Fruit fly (Drosophila melanogaster) whole organism, embryonic: ENCODE results near the gene Wdr59.
A peak's percentile ranks its signal among the peaks of the same experiment; 100 is the strongest.

Experiments used
- CG10209 ChIP-seq: fragments of 200-800 bp; sonication (Bioruptor generic); optimal IDR thresholded peaks from 3 replicates; lab custom pipeline; 2017; ENCODE audit warnings: missing biosample characterization, mild to moderate bottlenecking, missing genetic modification characterization, missing genetic modification reagents
- CG12744 ChIP-seq: fragments of 200-800 bp; sonication (Bioruptor generic); optimal IDR thresholded peaks from 2 replicates; lab custom pipeline; 2016; ENCODE audit warnings: missing biosample characterization, missing genetic modification characterization
- CG13424 ChIP-seq: fragments of 200-800 bp; sonication (Bioruptor generic); optimal IDR thresholded peaks from 2 replicates; lab custom pipeline; 2019; ENCODE audit warnings: missing biosample characterization, mild to moderate bottlenecking, missing genetic modification characterization, moderate library complexity
- CG14441 ChIP-seq: fragments of 200-800 bp; sonication (Bioruptor generic); IDR thresholded peaks from 2 replicates; pipeline ENCODE4 v1.3.6; 2022; ENCODE audit warnings: missing biosample characterization, missing genetic modification characterization
- CG16863 ChIP-seq: fragments of 200-800 bp; sonication (Bioruptor generic); optimal IDR thresholded peaks from 3 replicates; lab custom pipeline; 2016; ENCODE audit warnings: missing biosample characterization, missing genetic modification characterization
- CG2116 ChIP-seq: fragments of 200-800 bp; sonication (Bioruptor generic); optimal IDR thresholded peaks from 3 replicates; lab custom pipeline; 2018; ENCODE audit warnings: missing biosample characterization, mild to moderate bottlenecking, missing genetic modification characterization
- CG33213 ChIP-seq: fragments of 200-800 bp; sonication (Bioruptor generic); optimal IDR thresholded peaks from 3 replicates; lab custom pipeline; 2016; ENCODE audit warnings: missing biosample characterization, missing genetic modification characterization
- CG8089 ChIP-seq: fragments of 200-800 bp; sonication (Bioruptor generic); optimal IDR thresholded peaks from 3 replicates; lab custom pipeline; 2016; ENCODE audit warnings: missing biosample characterization, missing genetic modification characterization
- CG8281 ChIP-seq: fragments of 200-800 bp; sonication (Bioruptor generic); optimal IDR thresholded peaks from 2 replicates; lab custom pipeline; 2018; ENCODE audit warnings: missing biosample characterization, mild to moderate bottlenecking, missing genetic modification characterization, moderate library complexity
- CG8478 ChIP-seq: fragments of >200 bp; optimal IDR thresholded peaks from 2 replicates; lab custom pipeline; 2018
- CG8944 ChIP-seq: fragments of 200-800 bp; sonication (Bioruptor generic); optimal IDR thresholded peaks from 3 replicates; lab custom pipeline; 2016; ENCODE audit warnings: missing biosample characterization, missing genetic modification characterization
- CG9727 ChIP-seq: fragments of 200-800 bp; sonication (Bioruptor generic); optimal IDR thresholded peaks from 3 replicates; lab custom pipeline; 2017; ENCODE audit warnings: missing biosample characterization, mild to moderate bottlenecking, missing genetic modification characterization
- CG9797 ChIP-seq: fragments of 200-800 bp; sonication (Bioruptor generic); optimal IDR thresholded peaks from 3 replicates; lab custom pipeline; 2018; ENCODE audit warnings: missing biosample characterization, mild to moderate bottlenecking, missing genetic modification characterization
- Doc2 ChIP-seq: fragments of 200-800 bp; sonication (Bioruptor generic); IDR thresholded peaks from 2 replicates; pipeline ENCODE4 v1.3.6; 2022; ENCODE audit warnings: missing biosample characterization, missing genetic modification characterization
- Drgx ChIP-seq: fragments of 200-800 bp; sonication (Bioruptor generic); IDR thresholded peaks from 2 replicates; pipeline ENCODE4 v1.3.6; 2022; ENCODE audit warnings: missing biosample characterization, missing genetic modification characterization
- HmgD ChIP-seq: fragments of 200-800 bp; sonication (Bioruptor generic); optimal IDR thresholded peaks from 3 replicates; lab custom pipeline; 2016; ENCODE audit warnings: missing biosample characterization, missing genetic modification characterization
- Hr78 ChIP-seq, 2 experiments: fragments of 200-800 bp in 1 of 2; fragments of >200 bp in 1 of 2; sonication (Bioruptor generic) in 1 of 2; optimal IDR thresholded peaks; 2 replicates each; lab custom pipeline; 2017 to 2019; ENCODE audit warnings: missing biosample characterization in 2 of 2, missing genetic modification characterization in 2 of 2, mild to moderate bottlenecking in 1 of 2, moderate library complexity in 1 of 2
- Sry-β ChIP-seq: fragments of 200-800 bp; sonication (Bioruptor generic); optimal IDR thresholded peaks from 2 replicates; lab custom pipeline; 2018; ENCODE audit warnings: missing biosample characterization, mild to moderate bottlenecking, missing genetic modification characterization, moderate library complexity
- Stat92E ChIP-seq, 3 experiments: fragments of >200 bp in 2 of 3; fragments of 200-800 bp in 1 of 3; sonication (Bioruptor generic) in 1 of 3; optimal IDR thresholded peaks; 2 replicates each; lab custom pipeline; 2017 to 2019; ENCODE audit warnings: missing biosample characterization in 3 of 3, missing genetic modification characterization in 3 of 3, mild to moderate bottlenecking in 1 of 3, moderate library complexity in 1 of 3
- bowl ChIP-seq: fragments of 200-800 bp; sonication (Bioruptor generic); IDR thresholded peaks from 2 replicates; pipeline ENCODE4 v1.3.6; 2022; ENCODE audit warnings: missing biosample characterization, missing genetic modification characterization
- bsh ChIP-seq, 2 experiments: fragments of 200-800 bp; sonication (Bioruptor generic); optimal IDR thresholded peaks; 2 replicates each; lab custom pipeline; 2017 to 2018; ENCODE audit warnings: mild to moderate bottlenecking in 2 of 2, missing biosample characterization in 2 of 2, missing genetic modification characterization in 2 of 2, moderate library complexity in 1 of 2
- corto ChIP-seq: fragments of 200-800 bp; sonication (Bioruptor generic); optimal IDR thresholded peaks from 2 replicates; lab custom pipeline; 2016; ENCODE audit warnings: missing biosample characterization, mild to moderate bottlenecking, missing genetic modification characterization, moderate library complexity
- crc ChIP-seq: fragments of 200-800 bp; sonication (Bioruptor generic); optimal IDR thresholded peaks from 2 replicates; lab custom pipeline; 2016; ENCODE audit warnings: missing biosample characterization, missing genetic modification characterization
- dmrt11E ChIP-seq: fragments of 200-800 bp; sonication (Bioruptor generic); optimal IDR thresholded peaks from 3 replicates; lab custom pipeline; 2018; ENCODE audit warnings: missing biosample characterization, mild to moderate bottlenecking, missing genetic modification characterization, moderate library complexity
- insv ChIP-seq, 2 experiments: fragments of 200-800 bp; sonication (Bioruptor generic); optimal IDR thresholded peaks; 3 replicates each; lab custom pipeline; 2016 to 2018; ENCODE audit warnings: missing biosample characterization in 2 of 2, missing genetic modification characterization in 2 of 2
- kah ChIP-seq: fragments of 200-800 bp; sonication (Bioruptor generic); optimal IDR thresholded peaks from 2 replicates; lab custom pipeline; 2018; ENCODE audit warnings: missing biosample characterization, mild to moderate bottlenecking, missing genetic modification characterization
- lbe ChIP-seq: fragments of 200-800 bp; sonication (Bioruptor generic); optimal IDR thresholded peaks from 2 replicates; lab custom pipeline; 2016; ENCODE audit warnings: missing biosample characterization, mild to moderate bottlenecking, missing genetic modification characterization
- nerfin-1 ChIP-seq: fragments of 200-800 bp; sonication (Bioruptor generic); optimal IDR thresholded peaks from 3 replicates; lab custom pipeline; 2019; ENCODE audit warnings: missing biosample characterization, mild to moderate bottlenecking, missing genetic modification characterization, moderate library complexity
- nom ChIP-seq: fragments of 200-800 bp; sonication (Bioruptor generic); optimal IDR thresholded peaks from 2 replicates; lab custom pipeline; 2017; ENCODE audit warnings: missing biosample characterization, missing genetic modification characterization, mild to moderate bottlenecking, moderate library complexity, missing genetic modification reagents
- pita ChIP-seq: fragments of 200-800 bp; sonication (Bioruptor generic); optimal IDR thresholded peaks from 2 replicates; lab custom pipeline; 2017; ENCODE audit warnings: missing biosample characterization, mild to moderate bottlenecking, missing genetic modification characterization
- prd ChIP-seq, 3 experiments: fragments of >200 bp in 2 of 3; fragments of 200-800 bp in 1 of 3; sonication (Bioruptor generic) in 1 of 3; optimal IDR thresholded peaks in 2 of 3; IDR thresholded peaks in 1 of 3; 2 replicates in 2 of 3; 3 replicates in 1 of 3; pipeline versions ENCODE4 v1.3.6 to Lab custom; 2017 to 2022; ENCODE audit warnings: missing biosample characterization in 1 of 3, missing genetic modification characterization in 1 of 3
- sd ChIP-seq: fragments of 200-800 bp; sonication (Bioruptor generic); optimal IDR thresholded peaks from 3 replicates; lab custom pipeline; 2018; ENCODE audit warnings: missing biosample characterization, mild to moderate bottlenecking, missing genetic modification characterization, moderate library complexity
- sug ChIP-seq: fragments of 200-800 bp; optimal IDR thresholded peaks from 2 replicates; lab custom pipeline; 2019; ENCODE audit warnings: missing biosample characterization, mild to moderate bottlenecking, missing genetic modification characterization, moderate library complexity
- tll ChIP-seq, 2 experiments: fragments of 200-800 bp in 1 of 2; fragments of >200 bp in 1 of 2; sonication (Bioruptor generic) in 1 of 2; optimal IDR thresholded peaks; 2 replicates each; lab custom pipeline; 2017 to 2019; ENCODE audit warnings: missing biosample characterization in 2 of 2, missing genetic modification characterization in 2 of 2, mild to moderate bottlenecking in 1 of 2, moderate library complexity in 1 of 2
- zen ChIP-seq: fragments of 200-800 bp; sonication (Bioruptor generic); optimal IDR thresholded peaks from 3 replicates; lab custom pipeline; 2018; ENCODE audit warnings: missing biosample characterization, mild to moderate bottlenecking, missing genetic modification characterization, moderate library complexity

Wdr59 gene

DNA sequence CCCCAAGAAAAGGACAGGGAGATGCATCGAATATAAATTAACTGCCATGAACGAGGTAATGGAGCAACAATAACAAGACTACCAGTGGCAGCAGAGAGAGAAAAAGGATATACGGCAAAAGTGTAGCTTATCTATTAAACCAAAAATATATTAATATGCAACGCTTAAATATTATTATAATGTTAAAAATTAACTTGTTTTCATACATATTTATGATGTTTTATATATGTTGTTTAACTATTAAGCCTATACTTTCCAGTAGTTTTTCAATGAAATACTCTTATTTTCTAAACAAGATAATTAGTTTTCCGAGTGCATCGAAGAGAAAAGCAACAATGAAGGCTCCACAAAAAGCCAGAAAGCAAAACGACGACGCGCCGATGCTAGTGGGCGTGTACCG is 22.8 kb upstream of the Wdr59 start (continued):
- TF ChIP-seq CG13424 (tag; lab: Kevin White, UChicago), result no peak
- no peak for TF ChIP-seq bowl
- TF ChIP-seq CG16863, result no peak
- TF ChIP-seq, all 482 proteins: peak for 0

- no peak for TF ChIP-seq Stat92E (GFP tag; optimal IDR thresholded peaks at IDR 0.05; lab: Kevin White, UChicago)
- TF ChIP-seq CG8281 (tag; lab: Kevin White, UChicago), result peak; percentile 96
- TF ChIP-seq insv (GFP tag; optimal IDR thresholded peaks at IDR 0.05; lab: Kevin White, UChicago), result no peak
- peak in 1 of 2 experiments; percentile 66 for TF ChIP-seq Hr78 (GFP tag; optimal IDR thresholded peaks at IDR 0.05; lab: Kevin White, UChicago)
Measured at dm6 chr2L:11068907-11069306, 22.3 kb upstream of the Wdr59 start.

dm6 chr2L:11069475-11069874 is 21.8 kb upstream of the Wdr59 start:
- TF ChIP-seq CG9727 (GFP tag; lab: Kevin White, UChicago), result no peak
- no peak for TF ChIP-seq CG14441 (GFP tag; lab: Robert Waterston, UW)
- TF ChIP-seq bsh (GFP tag; optimal IDR thresholded peaks at IDR 0.05; lab: Kevin White, UChicago), result peak in 1 of 2 experiments; percentile 65
- no peak for TF ChIP-seq CG10209 (GFP tag; lab: Kevin White, UChicago)
- TF ChIP-seq nerfin-1 (tag; lab: Kevin White, UChicago), result no peak
- TF ChIP-seq Drgx, result peak; percentile 12; the same call in 1 of the 2 replicates
- no peak for TF ChIP-seq HmgD
- no peak for TF ChIP-seq CG12744 (GFP tag; lab: Kevin White, UChicago)
- TF ChIP-seq, all 482 proteins: peak for 2

DNA sequence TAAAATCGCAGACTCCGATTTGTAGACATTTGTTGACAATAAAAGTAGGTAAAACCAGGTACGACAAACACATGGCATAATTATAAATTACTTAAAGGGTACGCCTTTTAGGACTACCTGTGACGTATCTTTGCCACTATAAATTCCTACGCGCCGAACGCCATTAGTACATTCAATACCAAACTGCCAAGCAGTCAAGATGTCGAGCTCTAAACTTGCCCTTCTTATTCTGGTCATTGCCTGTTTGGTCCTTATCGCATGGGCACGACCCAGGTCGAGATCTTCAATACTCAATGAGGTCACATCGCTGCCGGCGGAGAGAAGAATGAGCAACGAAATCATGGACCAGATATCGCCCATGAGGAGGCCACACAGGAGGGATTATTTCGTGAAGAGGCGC is 20.4 kb upstream of the Wdr59 start, which contains the start of gene CG14915:
TSS of gene CG14915 (plus strand) at position 166 of the 400 bp plus-strand sequence.
- TF ChIP-seq zen (tag; lab: Kevin White, UChicago) (peak; percentile 84), CG33213 (no peak), tll (GFP tag; optimal IDR thresholded peaks at IDR 0.05; lab: Kevin White, UChicago) (peak in 1 of 2 experiments; percentile 51), Sry-β (GFP tag; lab: Kevin White, UChicago) (no peak), CG8944 (no peak)
- TF ChIP-seq, all 482 proteins: peak for 2

dm6 chr2L:11072250-11072649 is 19.0 kb upstream of the Wdr59 start:
- TF ChIP-seq crc, result no peak
- no peak for TF ChIP-seq CG2116 (GFP tag; lab: Kevin White, UChicago)
- TF ChIP-seq CG8478 (lab: Kevin White, UChicago), result no peak
- TF ChIP-seq corto (GFP tag; lab: Kevin White, UChicago), result peak; percentile 70
- TF ChIP-seq dmrt11E, result no peak
- peak in 1 of 2 experiments; percentile 40 for TF ChIP-seq bsh (GFP tag; optimal IDR thresholded peaks at IDR 0.05; lab: Kevin White, UChicago)
- peak; percentile 56 for TF ChIP-seq nom (GFP tag; lab: Kevin White, UChicago)
- no peak for TF ChIP-seq Doc2
- peak; percentile 17; the same call in 1 of the 2 replicates for TF ChIP-seq Drgx
- TF ChIP-seq sug (tag; lab: Kevin White, UChicago), result no peak
- TF ChIP-seq lbe, result peak; percentile 47
- TF ChIP-seq, all 482 proteins: peak for 5

- no peak for TF ChIP-seq prd (optimal IDR thresholded peaks at IDR 0.05; lab: Kevin White, UChicago)
- TF ChIP-seq prd (GFP tag; IDR thresholded peaks at IDR 0.05; lab: Robert Waterston, UW), result no peak
- no peak for TF ChIP-seq CG8089 (GFP tag; lab: Kevin White, UChicago)
- TF ChIP-seq bsh (GFP tag; optimal IDR thresholded peaks at IDR 0.05; lab: Kevin White, UChicago), result peak in 1 of 2 experiments; percentile 2
- no peak for TF ChIP-seq kah (GFP tag; lab: Kevin White, UChicago)
- TF ChIP-seq pita (GFP tag; lab: Kevin White, UChicago), result no peak
- no peak for TF ChIP-seq CG9797 (GFP tag; lab: Kevin White, UChicago)
- no peak for TF ChIP-seq sd (tag; lab: Kevin White, UChicago)
Measured at dm6 chr2L:11072880-11073279, 18.4 kb upstream of the Wdr59 start.
